Fruit fly (Drosophila melanogaster) whole organism, pupa: Measurements from ENCODE around the gene Ir25a.

Experiments
- CG10348 ChIP-seq: fragments of 200-800 bp; sonication (Bioruptor generic); IDR thresholded peaks from 2 replicates; pipeline ENCODE4 v1.3.6; 2022; ENCODE audit warnings: missing biosample characterization, missing genetic modification characterization
- CG12605 ChIP-seq: fragments of 200-800 bp; sonication (Bioruptor generic); IDR thresholded peaks from 2 replicates; pipeline ENCODE4 v1.3.6; 2022; ENCODE audit warnings: missing biosample characterization, missing genetic modification characterization
- CG13204 ChIP-seq: fragments of 200-800 bp; sonication (Bioruptor generic); optimal IDR thresholded peaks from 2 replicates; lab custom pipeline; 2018; ENCODE audit warnings: missing biosample characterization, mild to moderate bottlenecking, missing genetic modification characterization, moderate library complexity
- CG14655 ChIP-seq: fragments of 200-800 bp; sonication (Bioruptor generic); optimal IDR thresholded peaks from 3 replicates; lab custom pipeline; 2017; ENCODE audit warnings: mild to moderate bottlenecking, missing biosample characterization, missing genetic modification reagents, missing genetic modification characterization
- CG15710 ChIP-seq: fragments of 200-800 bp; sonication (Bioruptor generic); optimal IDR thresholded peaks from 2 replicates; lab custom pipeline; 2018; ENCODE audit warnings: missing biosample characterization, mild to moderate bottlenecking, missing genetic modification characterization, moderate library complexity
- CG17806 ChIP-seq: fragments of 200-800 bp; sonication (Bioruptor generic); optimal IDR thresholded peaks from 2 replicates; lab custom pipeline; 2018; ENCODE audit warnings: missing biosample characterization, mild to moderate bottlenecking, missing genetic modification characterization, moderate library complexity
- CG32121 ChIP-seq: fragments of 200-800 bp; sonication (Bioruptor generic); IDR thresholded peaks from 2 replicates; pipeline ENCODE4 v1.3.6; 2022; ENCODE audit warnings: missing biosample characterization, missing genetic modification characterization
- CG34367 ChIP-seq: fragments of 200-800 bp; sonication (Bioruptor generic); optimal IDR thresholded peaks from 2 replicates; lab custom pipeline; 2018; ENCODE audit warnings: missing biosample characterization, mild to moderate bottlenecking, missing genetic modification characterization
- CG4496 ChIP-seq: fragments of 200-800 bp; sonication (Bioruptor generic); IDR thresholded peaks from 3 replicates; pipeline ENCODE4 v1.3.6; 2022; ENCODE audit warnings: missing biosample characterization, missing genetic modification characterization
- CG8159 ChIP-seq: fragments of 200-800 bp; sonication (Bioruptor generic); optimal IDR thresholded peaks from 3 replicates; lab custom pipeline; 2018; ENCODE audit warnings: missing biosample characterization, mild to moderate bottlenecking, missing genetic modification characterization, moderate library complexity
- CG8301 ChIP-seq: fragments of 200-800 bp; sonication (Bioruptor generic); optimal IDR thresholded peaks from 2 replicates; lab custom pipeline; 2018; ENCODE audit warnings: missing biosample characterization, mild to moderate bottlenecking, missing genetic modification characterization
- CG9948 ChIP-seq: fragments of 200-800 bp; sonication (Bioruptor generic); optimal IDR thresholded peaks from 2 replicates; lab custom pipeline; 2018; ENCODE audit warnings: missing biosample characterization, mild to moderate bottlenecking, missing genetic modification characterization, moderate library complexity
- D1 ChIP-seq: fragments of 200-800 bp; sonication (Bioruptor generic); optimal IDR thresholded peaks from 2 replicates; lab custom pipeline; 2018; ENCODE audit warnings: missing biosample characterization, mild to moderate bottlenecking, missing genetic modification characterization, moderate library complexity
- EcR ChIP-seq: fragments of 200-800 bp; sonication (Bioruptor generic); optimal IDR thresholded peaks from 3 replicates; lab custom pipeline; 2019; ENCODE audit warnings: missing biosample characterization, missing genetic modification characterization, mild to moderate bottlenecking, moderate library complexity, missing genetic modification reagents
- Ets98B ChIP-seq: fragments of 200-800 bp; sonication (Bioruptor generic); IDR thresholded peaks from 2 replicates; pipeline ENCODE4 v1.3.6; 2022; ENCODE audit warnings: missing biosample characterization, missing genetic modification characterization
- Pif1A ChIP-seq: fragments of 200-800 bp; sonication (Bioruptor generic); optimal IDR thresholded peaks from 3 replicates; lab custom pipeline; 2016; ENCODE audit warnings: missing biosample characterization, missing genetic modification characterization
- Pif1B ChIP-seq: fragments of 200-800 bp; sonication (Bioruptor generic); optimal IDR thresholded peaks from 3 replicates; lab custom pipeline; 2016; ENCODE audit warnings: missing biosample characterization, missing genetic modification characterization
- Snoo ChIP-seq: fragments of 200-800 bp; sonication (Bioruptor generic); optimal IDR thresholded peaks from 3 replicates; lab custom pipeline; 2017; ENCODE audit warnings: missing biosample characterization, mild to moderate bottlenecking, missing genetic modification characterization, inconsistent platforms
- fd96Ca ChIP-seq: fragments of 200-800 bp; sonication (Bioruptor generic); IDR thresholded peaks from 3 replicates; pipeline ENCODE4 v1.3.6; 2022; ENCODE audit warnings: missing biosample characterization, missing genetic modification characterization
- gl ChIP-seq: fragments of 200-800 bp; sonication (Bioruptor generic); optimal IDR thresholded peaks from 2 replicates; lab custom pipeline; 2018; ENCODE audit warnings: missing biosample characterization, mild to moderate bottlenecking, missing genetic modification characterization
- rn ChIP-seq: fragments of 200-800 bp; sonication (Bioruptor generic); IDR thresholded peaks from 2 replicates; pipeline ENCODE4 v1.3.6; 2022; ENCODE audit warnings: missing biosample characterization, missing genetic modification characterization

Gene Ir25a

DNA sequence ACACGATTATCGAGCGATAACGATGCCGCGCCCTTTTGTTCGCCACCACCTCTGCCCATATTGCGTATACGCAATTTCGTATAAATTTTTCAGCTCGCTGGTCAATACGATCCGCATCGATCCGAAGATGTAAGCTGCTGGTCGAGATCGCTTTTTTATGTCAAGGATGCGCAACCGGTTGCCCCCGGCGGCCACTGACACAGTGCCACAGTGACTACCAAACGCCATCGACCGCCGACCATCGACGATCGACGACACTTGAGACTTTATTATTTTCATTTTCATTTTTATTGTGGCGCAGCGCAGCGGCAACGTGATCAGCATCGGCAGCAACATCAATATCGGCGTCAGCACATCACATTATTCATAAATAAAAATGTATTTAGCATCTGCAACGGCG is 35.1 kb downstream of the Ir25a start:
- TF ChIP-seq Pif1B (GFP tag; lab: Kevin White, UChicago) (no peak), gl (tag; lab: Kevin White, UChicago) (no peak), CG8159 (tag; lab: Kevin White, UChicago) (no peak), EcR (peak; percentile 95)

dm6 chr2L:4798894-4799293 is 36.2 kb downstream of the Ir25a start:
- no peak for TF ChIP-seq fd96Ca (GFP tag; lab: Robert Waterston, UW)
- no peak for TF ChIP-seq EcR
- no peak for TF ChIP-seq CG34367 (tag; lab: Kevin White, UChicago)
- TF ChIP-seq CG9948 (tag; lab: Kevin White, UChicago) = no peak
- no peak for TF ChIP-seq CG32121 (GFP tag; lab: Robert Waterston, UW)
- TF ChIP-seq CG13204 (GFP tag; lab: Kevin White, UChicago) = no peak
- TF ChIP-seq CG8159 (tag; lab: Kevin White, UChicago) = no peak
- TF ChIP-seq CG17806 (tag; lab: Kevin White, UChicago) = no peak
- TF ChIP-seq CG10348 (GFP tag; lab: Robert Waterston, UW) = no peak

- TF ChIP-seq CG10348 (GFP tag; lab: Robert Waterston, UW) (no peak), Snoo (tag; lab: Kevin White, UChicago) (no peak), CG4496 (GFP tag; lab: Robert Waterston, UW) (peak; percentile 81), CG8159 (tag; lab: Kevin White, UChicago) (peak; percentile 50), CG14655 (GFP tag; lab: Kevin White, UChicago) (peak; percentile 89), Pif1A (GFP tag; lab: Kevin White, UChicago) (peak; percentile 73), CG9948 (tag; lab: Kevin White, UChicago) (peak; percentile 12), CG15710 (tag; lab: Kevin White, UChicago) (no peak), Pif1B (GFP tag; lab: Kevin White, UChicago) (no peak), fd96Ca (GFP tag; lab: Robert Waterston, UW) (peak; percentile 89), CG32121 (GFP tag; lab: Robert Waterston, UW) (peak; percentile 55), CG13204 (GFP tag; lab: Kevin White, UChicago) (no peak), CG8301 (tag; lab: Kevin White, UChicago) (peak; percentile 88), CG17806 (tag; lab: Kevin White, UChicago) (peak; percentile 50), CG12605 (no peak), Ets98B (GFP tag; lab: Robert Waterston, UW) (peak; percentile 87), D1 (tag; lab: Kevin White, UChicago) (no peak), rn (GFP tag; lab: Robert Waterston, UW) (peak; percentile 67), gl (tag; lab: Kevin White, UChicago) (no peak), EcR (no peak)
Observed at dm6 chr2L:4797643-4798042, 37.5 kb downstream of the Ir25a start.

- TF ChIP-seq Ets98B (GFP tag; lab: Robert Waterston, UW) (no peak), CG17806 (tag; lab: Kevin White, UChicago) (no peak), Pif1B (GFP tag; lab: Kevin White, UChicago) (no peak), CG4496 (GFP tag; lab: Robert Waterston, UW) (no peak), Snoo (tag; lab: Kevin White, UChicago) (no peak), CG8301 (tag; lab: Kevin White, UChicago) (no peak), CG34367 (tag; lab: Kevin White, UChicago) (no peak), CG14655 (GFP tag; lab: Kevin White, UChicago) (no peak), CG32121 (GFP tag; lab: Robert Waterston, UW) (no peak), gl (tag; lab: Kevin White, UChicago) (no peak), EcR (no peak), D1 (tag; lab: Kevin White, UChicago) (no peak), Pif1A (GFP tag; lab: Kevin White, UChicago) (no peak), rn (GFP tag; lab: Robert Waterston, UW) (no peak), fd96Ca (GFP tag; lab: Robert Waterston, UW) (no peak), CG13204 (GFP tag; lab: Kevin White, UChicago) (no peak)
Observed at dm6 chr2L:4794524-4794804, 40.6 kb downstream of the Ir25a start, which contains the start of gene CG3294. Gene CG3294 (plus strand): TSS chr2L:4794549.

DNA sequence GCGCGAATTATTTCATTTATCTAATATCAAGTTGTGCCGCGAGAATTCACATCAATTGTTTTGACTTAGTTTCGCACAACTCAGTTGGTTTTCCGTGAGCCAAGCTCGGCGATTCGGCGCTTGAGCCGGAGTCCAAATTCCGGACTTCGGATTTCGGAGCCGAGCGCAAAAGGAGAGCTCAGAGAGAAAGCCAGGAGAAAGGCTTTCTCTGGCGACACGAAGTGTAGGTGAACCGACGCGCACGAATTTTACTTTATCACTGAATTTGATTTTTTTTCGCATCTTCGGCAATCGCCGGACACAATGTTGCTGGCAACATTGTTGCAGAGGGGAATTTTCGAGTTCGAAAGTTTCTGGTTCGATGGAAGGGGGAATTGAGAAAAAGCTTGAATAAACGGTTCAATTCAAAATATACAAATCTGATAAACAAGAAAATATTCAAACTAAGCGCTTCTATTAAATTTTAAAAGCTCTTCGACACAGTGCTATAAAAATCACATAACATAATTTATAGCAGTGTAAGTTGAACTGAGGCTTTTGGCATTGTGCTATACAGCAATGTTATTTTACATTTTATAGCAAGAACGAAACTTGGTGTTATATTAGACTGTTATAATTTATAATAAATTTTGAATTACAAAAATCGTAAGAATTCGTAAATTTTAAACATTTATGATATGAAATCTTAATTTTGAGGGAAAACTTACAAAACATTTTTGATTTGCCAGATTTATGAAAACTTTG is 41.1 kb downstream of the Ir25a start, which contains the start of gene fipi:
TSS of gene fipi (minus strand) at position 265 of the 744 bp plus-strand sequence.
- TF ChIP-seq Pif1B (GFP tag; lab: Kevin White, UChicago) = no peak
- no peak for TF ChIP-seq EcR
- TF ChIP-seq CG34367 (tag; lab: Kevin White, UChicago) = no peak
- TF ChIP-seq CG14655 (GFP tag; lab: Kevin White, UChicago) = no peak
